Worm (Caenorhabditis elegans): ENCODE results near the gene K08F8.15.

DNA sequence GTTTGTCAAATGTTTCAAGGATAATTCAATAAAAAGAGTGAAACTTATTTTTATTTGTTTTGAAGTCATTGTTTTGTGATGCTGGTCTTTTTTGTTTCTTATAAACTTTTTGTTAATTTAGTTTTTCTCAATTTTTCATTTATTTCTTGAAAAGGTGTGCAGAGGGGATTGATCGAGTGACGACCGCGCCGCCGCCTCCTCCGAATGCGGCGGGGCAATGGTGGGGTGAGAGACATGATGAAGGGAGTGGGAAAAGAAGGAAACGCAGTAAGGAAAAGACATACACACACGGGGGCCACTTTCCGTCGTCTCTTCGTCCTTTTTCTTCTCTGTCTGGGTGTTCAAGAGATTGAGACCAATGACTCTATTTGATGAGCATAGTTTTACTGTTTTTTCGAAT lies 2.8 kb downstream of the K08F8.15 start:
- TF ChIP-seq nhr-41 (GFP tag; IDR thresholded peaks at IDR 0.05), result no peak
- TF ChIP-seq nhr-237 (tag; optimal IDR thresholded peaks at IDR 0.05), result no peak
- TF ChIP-seq nhr-28 (tag; optimal IDR thresholded peaks at IDR 0.05), result no peak
- TF ChIP-seq pha-4 (GFP tag; IDR thresholded peaks at IDR 0.05), result no peak
- no peak for TF ChIP-seq pha-4 (tag; optimal IDR thresholded peaks at IDR 0.05)
- no peak for TF ChIP-seq egl-27 (tag; optimal IDR thresholded peaks at IDR 0.05)
- TF ChIP-seq lir-3 (tag; optimal IDR thresholded peaks at IDR 0.05), result no peak
- no peak for TF ChIP-seq Y75B8A.6 (GFP tag; IDR thresholded peaks at IDR 0.05)
- no peak for TF ChIP-seq nhr-11 (tag; optimal IDR thresholded peaks at IDR 0.05)
- peak in 1 of 2 experiments; percentile 57 for TF ChIP-seq unc-62 (GFP tag; optimal IDR thresholded peaks at IDR 0.05 in 1 of 2)
- TF ChIP-seq unc-62 (tag; optimal IDR thresholded peaks at IDR 0.05), result no peak
- TF ChIP-seq skn-1 (tag; optimal IDR thresholded peaks at IDR 0.05), result no peak

Data from whole organism, L4 larva.